Worm (Caenorhabditis elegans) whole organism, late embryonic: Measurements from ENCODE around the gene kdin-1.
A peak's percentile ranks its signal among the peaks of the same experiment; 100 is the strongest.

Experiments
- elt-2 ChIP-seq: sonication (generic microtip); optimal IDR thresholded peaks from 2 replicates; lab custom pipeline; 2016; ENCODE audit warnings: missing genetic modification reagents, missing genetic modification characterization, missing compliant biosample characterization
- mec-3 ChIP-seq: sonication (generic microtip); optimal IDR thresholded peaks from 2 replicates; lab custom pipeline; 2016; ENCODE audit warnings: borderline replicate concordance, missing genetic modification characterization, missing compliant biosample characterization
- pha-4 ChIP-seq: fragments of 150-350 bp; optimal IDR thresholded peaks from 2 replicates; lab custom pipeline; 2018; ENCODE audit warnings: missing biosample characterization, missing genetic modification reagents, missing genetic modification characterization

DNA sequence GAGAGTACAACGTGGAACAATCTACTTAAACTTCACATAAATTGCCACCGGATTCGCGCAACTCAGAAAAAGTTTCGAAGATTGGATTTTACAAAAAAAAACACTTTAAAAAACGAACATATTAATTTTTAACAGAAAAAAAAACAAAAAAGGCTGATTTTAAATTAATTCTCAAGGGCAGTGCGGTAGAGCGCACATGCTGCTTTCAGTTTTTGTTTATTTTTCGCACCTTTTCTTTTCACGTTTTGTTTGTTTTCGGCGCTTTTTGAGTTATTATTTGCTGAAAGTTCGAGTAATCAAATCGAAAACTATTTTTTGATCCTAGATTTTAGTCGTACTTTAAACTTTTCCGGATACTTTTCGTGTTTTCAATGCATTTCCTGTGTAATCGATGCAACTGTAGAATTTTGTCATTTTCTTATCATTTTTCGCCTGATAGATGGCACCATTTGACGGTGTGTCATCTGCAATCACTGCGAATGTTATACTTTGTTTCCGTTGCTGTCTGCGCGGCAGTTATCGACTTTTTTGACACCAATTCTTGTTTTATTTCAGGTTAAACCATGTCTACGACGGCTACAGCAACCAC is 18.4 kb upstream of the kdin-1 start, which contains the start of gene F13H10.8:
- TF ChIP-seq pha-4 (tag; lab: Kevin White, UChicago) (no peak), mec-3 (tag; lab: Kevin White, UChicago) (no peak), elt-2 (tag; lab: Kevin White, UChicago) (peak; percentile 73)
